Worm (Caenorhabditis elegans) whole organism, early embryonic: ENCODE results near the gene spp-28.

ENCODE experiments used
- B0310.2 ChIP-seq: sonication (generic microtip); optimal IDR thresholded peaks from 2 replicates; lab custom pipeline; 2016; ENCODE audit warnings: mild to moderate bottlenecking, missing genetic modification characterization, missing compliant biosample characterization
- ama-1 ChIP-seq: fragments of 150-350 bp; optimal IDR thresholded peaks from 2 replicates; lab custom pipeline; 2014
- flt-1 ChIP-seq: fragments of 200-800 bp; sonication (Bioruptor generic); IDR thresholded peaks from 2 replicates; pipeline ENCODE4 v1.3.6; 2022; ENCODE audit warnings: missing genetic modification characterization, missing compliant biosample characterization
- hmg-4 ChIP-seq: fragments of 200-800 bp; sonication (Bioruptor generic); optimal IDR thresholded peaks from 2 replicates; lab custom pipeline; 2018; ENCODE audit warnings: mild to moderate bottlenecking, missing genetic modification characterization, missing compliant biosample characterization
- hnd-1 ChIP-seq: sonication (generic microtip); optimal IDR thresholded peaks from 2 replicates; lab custom pipeline; 2016; ENCODE audit warnings: missing genetic modification characterization, missing compliant biosample characterization
- scrt-1 ChIP-seq: fragments of 200-800 bp; sonication (Bioruptor generic); IDR thresholded peaks from 2 replicates; pipeline ENCODE4 v1.3.6; 2022; ENCODE audit warnings: missing genetic modification characterization, missing compliant biosample characterization
- sea-1 ChIP-seq: fragments of 200-800 bp; sonication (Bioruptor generic); conservative IDR thresholded peaks from 2 replicates; pipeline ENCODE4 v1.3.6; 2022; ENCODE audit warnings: missing genetic modification characterization, missing compliant biosample characterization
- tbx-37 ChIP-seq: fragments of 200-800 bp; sonication (Bioruptor generic); conservative IDR thresholded peaks from 2 replicates; pipeline ENCODE4 v1.3.6; 2022; ENCODE audit warnings: missing genetic modification reagents, missing genetic modification characterization, missing compliant biosample characterization
- tra-4 ChIP-seq: sonication (generic microtip); optimal IDR thresholded peaks from 2 replicates; lab custom pipeline; 2017; ENCODE audit warnings: missing genetic modification characterization, missing compliant biosample characterization

DNA sequence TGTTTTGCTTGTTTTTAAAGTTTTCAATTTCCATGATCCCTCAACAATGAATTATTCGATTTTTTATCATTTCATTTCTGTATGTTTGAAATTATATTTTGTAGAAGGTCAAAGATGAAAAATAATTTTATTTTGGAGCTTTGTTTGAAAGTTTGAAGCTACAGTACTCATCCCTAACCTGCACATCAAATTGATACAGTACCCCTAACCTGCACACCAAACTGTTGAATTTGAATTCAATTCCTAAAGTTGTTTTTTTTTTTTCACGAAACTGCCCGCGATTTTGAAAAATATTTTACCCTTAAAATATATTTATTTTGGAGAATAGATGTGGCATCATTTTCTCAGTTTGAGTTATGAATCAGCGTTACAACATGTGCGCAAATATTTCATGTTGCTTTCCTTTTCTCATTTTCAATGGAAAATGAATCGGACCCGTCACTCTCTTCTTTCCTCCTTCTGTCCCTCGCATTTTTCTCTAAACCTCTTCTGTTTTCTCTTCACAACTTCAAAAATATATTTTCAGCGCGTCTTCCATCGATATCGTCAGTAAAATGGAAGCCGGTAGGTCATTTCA, 15.7 kb upstream of the spp-28 start, which contains the start of gene R74.8:
- TF ChIP-seq flt-1 (GFP tag; lab: Robert Waterston, UW) (no peak), sea-1 (no peak), tra-4 (tag; lab: Kevin White, UChicago) (no peak), hmg-4 (GFP tag; lab: Kevin White, UChicago) (no peak), hnd-1 (tag; lab: Kevin White, UChicago) (no peak), ama-1 (lab: Kevin White, UChicago) (no peak), B0310.2 (tag; lab: Kevin White, UChicago) (no peak), scrt-1 (GFP tag; lab: Robert Waterston, UW) (no peak), tbx-37 (no peak)
